Fruit fly (Drosophila melanogaster) whole organism, wandering third instar larva: ENCODE results near the gene pon.

Source experiments
- Abd-B ChIP-seq: fragments of >200 bp; optimal IDR thresholded peaks from 2 replicates; lab custom pipeline; 2017; ENCODE audit warnings: missing biosample characterization, missing genetic modification characterization
- CG32264 ChIP-seq: fragments of 200-800 bp; sonication (Bioruptor generic); optimal IDR thresholded peaks from 2 replicates; lab custom pipeline; 2016; ENCODE audit warnings: missing biosample characterization, missing genetic modification characterization
- CrebA ChIP-seq: fragments of 200-800 bp; sonication (Bioruptor generic); optimal IDR thresholded peaks from 2 replicates; lab custom pipeline; 2016; ENCODE audit warnings: missing biosample characterization, mild to moderate bottlenecking, missing genetic modification characterization, borderline replicate concordance
- Hr78 ChIP-seq: fragments of >200 bp; optimal IDR thresholded peaks from 2 replicates; lab custom pipeline; 2017; ENCODE audit warnings: missing biosample characterization, missing genetic modification characterization
- Sp1 ChIP-seq: fragments of 200-800 bp; sonication (Bioruptor generic); optimal IDR thresholded peaks from 3 replicates; lab custom pipeline; 2019; ENCODE audit warnings: missing biosample characterization, mild to moderate bottlenecking, missing genetic modification characterization, moderate library complexity
- br ChIP-seq: fragments of 200-800 bp; sonication (Bioruptor generic); optimal IDR thresholded peaks from 2 replicates; lab custom pipeline; 2016; ENCODE audit warnings: missing biosample characterization, missing genetic modification characterization
- brk ChIP-seq: fragments of 200-800 bp; sonication (Bioruptor generic); optimal IDR thresholded peaks from 2 replicates; lab custom pipeline; 2016; ENCODE audit warnings: missing biosample characterization, mild to moderate bottlenecking, missing genetic modification characterization
- h ChIP-seq: fragments of 200-800 bp; sonication (Bioruptor generic); optimal IDR thresholded peaks from 3 replicates; lab custom pipeline; 2016; ENCODE audit warnings: missing biosample characterization, mild to moderate bottlenecking, missing genetic modification characterization
- lola ChIP-seq: fragments of >200 bp; optimal IDR thresholded peaks from 2 replicates; lab custom pipeline; 2017; ENCODE audit warnings: missing biosample characterization, missing genetic modification characterization
- pan ChIP-seq: fragments of >200 bp; optimal IDR thresholded peaks from 2 replicates; lab custom pipeline; 2017
- rgr ChIP-seq: fragments of 200-800 bp; sonication (Bioruptor generic); optimal IDR thresholded peaks from 3 replicates; lab custom pipeline; 2016; ENCODE audit warnings: missing biosample characterization, mild to moderate bottlenecking, missing genetic modification characterization
- tai ChIP-seq: sonication (Bioruptor generic); optimal IDR thresholded peaks from 2 replicates; lab custom pipeline; 2016; ENCODE audit warnings: missing biosample characterization, missing genetic modification characterization
- usp ChIP-seq: fragments of >200 bp; optimal IDR thresholded peaks from 2 replicates; lab custom pipeline; 2017; ENCODE audit warnings: missing biosample characterization, missing genetic modification characterization
- woc ChIP-seq: sonication (Bioruptor generic); optimal IDR thresholded peaks from 2 replicates; lab custom pipeline; 2016; ENCODE audit warnings: missing biosample characterization, mild to moderate bottlenecking, missing genetic modification characterization

dm6 chrX:4604553-4604952 lies 31.6 kb upstream of the pon start:
- TF ChIP-seq pan (no peak), usp (GFP tag; lab: Kevin White, UChicago) (no peak), tai (GFP tag; lab: Kevin White, UChicago) (no peak), brk (GFP tag; lab: Kevin White, UChicago) (no peak), h (no peak), Sp1 (GFP tag; lab: Kevin White, UChicago) (no peak), CG32264 (GFP tag; lab: Kevin White, UChicago) (no peak), br (GFP tag; lab: Kevin White, UChicago) (no peak), lola (GFP tag; lab: Kevin White, UChicago) (no peak), CrebA (GFP tag; lab: Kevin White, UChicago) (no peak), Abd-B (GFP tag; lab: Kevin White, UChicago) (no peak), rgr (GFP tag; lab: Kevin White, UChicago) (no peak), Hr78 (GFP tag; lab: Kevin White, UChicago) (no peak), woc (GFP tag; lab: Kevin White, UChicago) (no peak)
